Worm (Caenorhabditis elegans) whole organism, L4 larva: ENCODE data around the gene T28F3.9.

Source experiments
- F10B5.3 ChIP-seq: sonication (generic microtip); optimal IDR thresholded peaks from 2 replicates; lab custom pipeline; 2016; ENCODE audit warnings: mild to moderate bottlenecking, missing genetic modification characterization, missing compliant biosample characterization
- F26F4.8 ChIP-seq: fragments of 200-800 bp; sonication (Bioruptor generic); conservative IDR thresholded peaks from 2 replicates; pipeline ENCODE4 v1.3.6; 2022; ENCODE audit warnings: missing genetic modification characterization, missing compliant biosample characterization
- F44E2.7 ChIP-seq: fragments of 200-800 bp; sonication (Bioruptor generic); IDR thresholded peaks from 2 replicates; pipeline ENCODE4 v2.1.2; 2022; ENCODE audit warnings: missing genetic modification characterization, missing compliant biosample characterization
- F49E8.2 ChIP-seq: sonication (generic microtip); optimal IDR thresholded peaks from 2 replicates; lab custom pipeline; 2016; ENCODE audit warnings: missing compliant biosample characterization, mild to moderate bottlenecking, missing genetic modification characterization, borderline replicate concordance
- R02D3.7 ChIP-seq: fragments of 150-350 bp; sonication (generic microtip); optimal IDR thresholded peaks from 3 replicates; lab custom pipeline; 2014; ENCODE audit warnings: missing biosample characterization, missing genetic modification characterization
- T20F7.1 ChIP-seq: fragments of 200-800 bp; sonication (Bioruptor generic); optimal IDR thresholded peaks from 2 replicates; lab custom pipeline; 2018; ENCODE audit warnings: mild to moderate bottlenecking, missing genetic modification characterization, missing compliant biosample characterization
- Y105C5A.15 ChIP-seq: fragments of 200-800 bp; sonication (Bioruptor generic); IDR thresholded peaks from 2 replicates; pipeline ENCODE4 v1.3.6; 2022; ENCODE audit warnings: missing genetic modification characterization, missing compliant biosample characterization
- ZK546.5 ChIP-seq, 2 experiments: sonication (generic microtip); optimal IDR thresholded peaks; 2 replicates each; lab custom pipeline; 2017; ENCODE audit warnings: missing biosample characterization in 2 of 2, missing genetic modification characterization in 2 of 2
- aha-1 ChIP-seq: fragments of 150-350 bp; peaks from one replicate; lab custom pipeline; 2014; ENCODE audit warnings: missing biosample characterization, missing genetic modification characterization
- ama-1 ChIP-seq: fragments of 150-350 bp; optimal IDR thresholded peaks from 2 replicates; lab custom pipeline; 2014; ENCODE audit warnings: inconsistent platforms, mixed read lengths
- ceh-28 ChIP-seq: fragments of 150-350 bp; optimal IDR thresholded peaks from 2 replicates; lab custom pipeline; 2014; ENCODE audit warnings: missing biosample characterization, missing genetic modification reagents, missing genetic modification characterization
- ceh-82 ChIP-seq: sonication (generic microtip); optimal IDR thresholded peaks from 2 replicates; lab custom pipeline; 2017; ENCODE audit warnings: missing biosample characterization, missing genetic modification characterization
- daf-16 ChIP-seq, 3 experiments: sonication (generic microtip); optimal IDR thresholded peaks; 2 replicates each; lab custom pipeline; 2016 to 2017; ENCODE audit warnings: missing genetic modification characterization in 3 of 3, missing genetic modification reagents in 3 of 3, mild to moderate bottlenecking in 2 of 3, missing compliant biosample characterization in 2 of 3, missing biosample characterization in 1 of 3, moderate library complexity in 1 of 3
- daf-19 ChIP-seq: fragments of 200-800 bp; sonication (Bioruptor generic); conservative IDR thresholded peaks from 2 replicates; pipeline ENCODE4 v1.3.6; 2022; ENCODE audit warnings: missing genetic modification characterization, missing compliant biosample characterization
- dmd-6 ChIP-seq: fragments of 200-800 bp; sonication (Bioruptor generic); IDR thresholded peaks from 2 replicates; pipeline ENCODE4 v1.3.6; 2022; ENCODE audit warnings: missing genetic modification reagents, missing genetic modification characterization, missing compliant biosample characterization
- dpl-1 ChIP-seq: fragments of 150-350 bp; optimal IDR thresholded peaks from 2 replicates; lab custom pipeline; 2014; ENCODE audit warnings: missing biosample characterization, missing genetic modification reagents, missing genetic modification characterization
- dve-1 ChIP-seq: sonication (generic microtip); optimal IDR thresholded peaks from 2 replicates; lab custom pipeline; 2017; ENCODE audit warnings: antibody characterized with exemption, mild to moderate bottlenecking, missing genetic modification characterization, missing compliant biosample characterization; ENCODE audit not compliant: insufficient read depth
- egl-43 ChIP-seq: fragments of 200-800 bp; sonication (Bioruptor generic); IDR thresholded peaks from 2 replicates; pipeline ENCODE4 v1.3.6; 2022; ENCODE audit warnings: missing genetic modification reagents, missing genetic modification characterization, missing compliant biosample characterization
- hif-1 ChIP-seq, 2 experiments: sonication (generic microtip); optimal IDR thresholded peaks; 2 replicates each; lab custom pipeline; 2016 to 2017; ENCODE audit warnings: missing compliant biosample characterization in 2 of 2, missing genetic modification characterization in 2 of 2, missing genetic modification reagents in 2 of 2, missing genotype in 2 of 2, mild to moderate bottlenecking in 1 of 2
- hlh-11 ChIP-seq: fragments of 200-800 bp; sonication (Bioruptor generic); optimal IDR thresholded peaks from 2 replicates; lab custom pipeline; 2018; ENCODE audit warnings: mild to moderate bottlenecking, missing genetic modification characterization, missing compliant biosample characterization
- hlh-30 ChIP-seq: sonication (generic microtip); optimal IDR thresholded peaks from 2 replicates; lab custom pipeline; 2017; ENCODE audit warnings: antibody characterized with exemption, mild to moderate bottlenecking, missing genetic modification characterization, missing compliant biosample characterization; ENCODE audit not compliant: insufficient read depth
- hmg-1.1 ChIP-seq: fragments of 200-800 bp; sonication (Bioruptor generic); IDR thresholded peaks from 2 replicates; pipeline ENCODE4 v1.3.6; 2022; ENCODE audit warnings: missing genetic modification reagents, missing genetic modification characterization, missing compliant biosample characterization
- lin-13 ChIP-seq: fragments of 150-350 bp; optimal IDR thresholded peaks from 2 replicates; lab custom pipeline; 2014; ENCODE audit warnings: missing biosample characterization, missing genetic modification reagents, missing genetic modification characterization
- lin-15B ChIP-seq: fragments of 150-350 bp; sonication (generic microtip); optimal IDR thresholded peaks from 3 replicates; lab custom pipeline; 2014; ENCODE audit warnings: missing biosample characterization, missing genetic modification characterization
- lsy-2 ChIP-seq, 2 experiments: fragments of 150-350 bp in 1 of 2; sonication (generic microtip) in 1 of 2; optimal IDR thresholded peaks; 2 replicates each; lab custom pipeline; 2014 to 2017; ENCODE audit warnings: missing biosample characterization in 2 of 2, missing genetic modification characterization in 2 of 2
- madf-5 ChIP-seq, 2 experiments: fragments of 200-800 bp; sonication (Bioruptor generic); IDR thresholded peaks; 2 replicates each; pipeline ENCODE4 v1.3.6; 2022; ENCODE audit warnings: missing compliant biosample characterization in 2 of 2, missing genetic modification characterization in 2 of 2
- mdt-29 ChIP-seq: fragments of 200-800 bp; sonication (Bioruptor generic); IDR thresholded peaks from 2 replicates; pipeline ENCODE4 v1.3.6; 2022; ENCODE audit warnings: missing genetic modification reagents, missing genetic modification characterization, missing compliant biosample characterization
- mep-1 ChIP-seq: fragments of 150-350 bp; sonication (generic microtip); optimal IDR thresholded peaks from 3 replicates; lab custom pipeline; 2014; ENCODE audit warnings: missing biosample characterization, missing genetic modification characterization
- mes-2 ChIP-seq: sonication (generic microtip); optimal IDR thresholded peaks from 2 replicates; lab custom pipeline; 2016; ENCODE audit warnings: missing genotype, mild to moderate bottlenecking, missing genetic modification characterization, missing compliant biosample characterization; ENCODE audit not compliant: poor library complexity, severe bottlenecking
- mxl-2 ChIP-seq: fragments of 200-800 bp; sonication (Bioruptor generic); conservative IDR thresholded peaks from 2 replicates; pipeline ENCODE4 v1.3.6; 2022; ENCODE audit warnings: missing genetic modification reagents, missing genetic modification characterization, missing compliant biosample characterization
- mxl-3 ChIP-seq: fragments of 200-800 bp; sonication (Bioruptor generic); optimal IDR thresholded peaks from 2 replicates; lab custom pipeline; 2018; ENCODE audit warnings: mild to moderate bottlenecking, missing genetic modification characterization, missing compliant biosample characterization
- nhr-11 ChIP-seq: fragments of 150-350 bp; optimal IDR thresholded peaks from 2 replicates; lab custom pipeline; 2014; ENCODE audit warnings: missing biosample characterization, missing genetic modification characterization
- nhr-28 ChIP-seq: fragments of 150-350 bp; optimal IDR thresholded peaks from 2 replicates; lab custom pipeline; 2014; ENCODE audit warnings: missing biosample characterization, missing genetic modification characterization
- nhr-48 ChIP-seq: sonication (generic microtip); optimal IDR thresholded peaks from 2 replicates; lab custom pipeline; 2016; ENCODE audit warnings: mild to moderate bottlenecking, missing genetic modification characterization, missing compliant biosample characterization
- nhr-77 ChIP-seq: fragments of 150-350 bp; optimal IDR thresholded peaks from 2 replicates; lab custom pipeline; 2014; ENCODE audit warnings: missing biosample characterization, missing genetic modification characterization
- snpc-1.2 ChIP-seq: fragments of 200-800 bp; sonication (Bioruptor generic); IDR thresholded peaks from 2 replicates; pipeline ENCODE4 v1.3.6; 2022; ENCODE audit warnings: missing genetic modification reagents, missing genetic modification characterization, missing compliant biosample characterization
- spr-3 ChIP-seq: fragments of 200-800 bp; sonication (Bioruptor generic); optimal IDR thresholded peaks from 2 replicates; lab custom pipeline; 2018; ENCODE audit warnings: mild to moderate bottlenecking, missing genetic modification characterization, missing compliant biosample characterization
- unc-62 ChIP-seq, 3 experiments: fragments of 150-350 bp in 1 of 3; sonication (generic microtip); optimal IDR thresholded peaks in 2 of 3; peaks in 1 of 3; 1 replicate in 1 of 3; 2 replicates in 2 of 3; lab custom pipeline; 2014 to 2017; ENCODE audit warnings: missing biosample characterization in 3 of 3, missing genetic modification characterization in 3 of 3, missing genetic modification reagents in 3 of 3, missing genotype in 1 of 3
- zfp-3 ChIP-seq: fragments of 200-800 bp; sonication (Bioruptor generic); conservative IDR thresholded peaks from 2 replicates; pipeline ENCODE4 v1.3.6; 2022; ENCODE audit warnings: missing genetic modification reagents, missing genetic modification characterization, missing compliant biosample characterization
- ztf-7 ChIP-seq: fragments of 150-350 bp; optimal IDR thresholded peaks from 2 replicates; lab custom pipeline; 2014; ENCODE audit warnings: missing biosample characterization, missing genetic modification characterization

Gene T28F3.9

ce11 chrIV:17268628-17269027, 39.7 kb upstream of the T28F3.9 start:
- TF ChIP-seq ZK546.5 (tag; optimal IDR thresholded peaks at IDR 0.05; lab: Kevin White, UChicago): no peak
- TF ChIP-seq mxl-3 (GFP tag; lab: Kevin White, UChicago): peak; percentile 35
- peak; percentile 17 for TF ChIP-seq dve-1
- no peak for TF ChIP-seq F49E8.2 (tag; lab: Kevin White, UChicago)
- TF ChIP-seq lin-15B (tag; lab: Kevin White, UChicago): no peak
- TF ChIP-seq lsy-2 (tag; optimal IDR thresholded peaks at IDR 0.05; lab: Kevin White, UChicago): peak in 1 of 2 experiments; percentile 23
- TF ChIP-seq dpl-1: peak; percentile 35
- TF ChIP-seq ama-1: peak; percentile 29
- TF ChIP-seq hmg-1.1 (GFP tag; lab: Robert Waterston, UW): peak; percentile 72
- TF ChIP-seq Y105C5A.15 (GFP tag; lab: Robert Waterston, UW): no peak
- peak in 1 of 2 experiments; percentile 38 for TF ChIP-seq hif-1 (tag; optimal IDR thresholded peaks at IDR 0.05; lab: Kevin White, UChicago)
- TF ChIP-seq lin-13 (GFP tag; lab: Kevin White, UChicago): peak; percentile 13
- TF ChIP-seq aha-1 (tag; lab: Kevin White, UChicago): peak; percentile 97
- TF ChIP-seq hlh-11: peak; percentile 47
- TF ChIP-seq snpc-1.2: peak; percentile 51
- no peak for TF ChIP-seq zfp-3 (GFP tag; lab: Robert Waterston, UW)
- TF ChIP-seq unc-62 (GFP tag; optimal IDR thresholded peaks at IDR 0.05 in 1 of 2; lab: Kevin White, UChicago): peak in 1 of 2 experiments; percentile 97
- no peak for TF ChIP-seq unc-62 (tag; optimal IDR thresholded peaks at IDR 0.05; lab: Kevin White, UChicago)
- TF ChIP-seq ceh-28 (tag; lab: Kevin White, UChicago): no peak
- no peak for TF ChIP-seq daf-16 (GFP tag; optimal IDR thresholded peaks at IDR 0.05; lab: Kevin White, UChicago)
- TF ChIP-seq daf-16 (tag; optimal IDR thresholded peaks at IDR 0.05; lab: Kevin White, UChicago): peak; percentile 19
- TF ChIP-seq nhr-28 (tag; lab: Kevin White, UChicago): peak; percentile 50
- peak; percentile 58 for TF ChIP-seq mes-2 (tag; lab: Kevin White, UChicago)
- peak; percentile 60 for TF ChIP-seq mep-1 (tag; lab: Kevin White, UChicago)
- peak; percentile 46 for TF ChIP-seq hlh-30 (tag; lab: Kevin White, UChicago)
- peak; percentile 32; the same call in 1 of the 2 replicates for TF ChIP-seq dmd-6 (GFP tag; lab: Robert Waterston, UW)

- TF ChIP-seq ceh-82 (tag; lab: Kevin White, UChicago): no peak
- no peak for TF ChIP-seq daf-19 (GFP tag; lab: Robert Waterston, UW)
- no peak for TF ChIP-seq mxl-2 (GFP tag; lab: Robert Waterston, UW)
- TF ChIP-seq F10B5.3 (tag; lab: Kevin White, UChicago): no peak
- no peak for TF ChIP-seq nhr-48 (tag; lab: Kevin White, UChicago)
- no peak for TF ChIP-seq F26F4.8
- TF ChIP-seq zfp-3 (GFP tag; lab: Robert Waterston, UW): no peak
- no peak for TF ChIP-seq F44E2.7 (GFP tag; lab: Robert Waterston, UW)
- no peak for TF ChIP-seq T20F7.1
- no peak for TF ChIP-seq mdt-29 (GFP tag; lab: Robert Waterston, UW)
Measured at ce11 chrIV:17269042-17269441, 39.3 kb upstream of the T28F3.9 start, which contains the start of gene atgp-1. Gene atgp-1, plus strand, starts transcription at chrIV:17269342.

- no peak for TF ChIP-seq R02D3.7 (tag; lab: Kevin White, UChicago)
- TF ChIP-seq madf-5 (GFP tag; IDR thresholded peaks at IDR 0.05; lab: Robert Waterston, UW): no peak
- TF ChIP-seq egl-43 (GFP tag; lab: Robert Waterston, UW): no peak
- TF ChIP-seq spr-3 (GFP tag; lab: Kevin White, UChicago): no peak
- no peak for TF ChIP-seq ztf-7 (tag; lab: Kevin White, UChicago)
- no peak for TF ChIP-seq nhr-77 (tag; lab: Kevin White, UChicago)
- TF ChIP-seq nhr-11 (tag; lab: Kevin White, UChicago): no peak
- TF ChIP-seq nhr-28 (tag; lab: Kevin White, UChicago): no peak
Measured at ce11 chrIV:17269702-17270101, 38.6 kb upstream of the T28F3.9 start.
